Fruit fly (Drosophila melanogaster) whole organism, embryonic: ENCODE measurements around the gene Drsl2.

Experiments used
- ATbp ChIP-seq: fragments of 200-800 bp; sonication (Bioruptor generic); optimal IDR thresholded peaks from 2 replicates; lab custom pipeline; 2017; ENCODE audit warnings: missing biosample characterization, mild to moderate bottlenecking, missing genetic modification characterization, missing genetic modification reagents
- Atf6 ChIP-seq: fragments of 200-800 bp; sonication (Bioruptor generic); IDR thresholded peaks from 2 replicates; pipeline ENCODE4 v1.3.6; 2022; ENCODE audit warnings: missing biosample characterization, missing genetic modification characterization
- B-H1 ChIP-seq: fragments of 200-800 bp; sonication (Bioruptor generic); IDR thresholded peaks from 3 replicates; pipeline ENCODE4 v1.3.6; 2022; ENCODE audit warnings: missing biosample characterization, missing genetic modification characterization
- CG10267 ChIP-seq: fragments of 200-800 bp; sonication (Bioruptor generic); optimal IDR thresholded peaks from 2 replicates; lab custom pipeline; 2018; ENCODE audit warnings: missing biosample characterization, mild to moderate bottlenecking, missing genetic modification characterization, moderate library complexity
- CG10321 ChIP-seq: fragments of 200-800 bp; sonication (Bioruptor generic); IDR thresholded peaks from 2 replicates; pipeline ENCODE4 v1.3.6; 2022; ENCODE audit warnings: missing biosample characterization, missing genetic modification characterization
- CG14965 ChIP-seq: fragments of 200-800 bp; sonication (Bioruptor generic); optimal IDR thresholded peaks from 2 replicates; lab custom pipeline; 2016; ENCODE audit warnings: missing biosample characterization, missing genetic modification characterization, borderline replicate concordance
- CG15269 ChIP-seq: fragments of 200-800 bp; sonication (Bioruptor generic); optimal IDR thresholded peaks from 2 replicates; lab custom pipeline; 2018; ENCODE audit warnings: missing biosample characterization, mild to moderate bottlenecking, missing genetic modification characterization, moderate library complexity
- CG15479 ChIP-seq: fragments of 200-800 bp; sonication (Bioruptor generic); optimal IDR thresholded peaks from 3 replicates; lab custom pipeline; 2019; ENCODE audit warnings: missing biosample characterization, mild to moderate bottlenecking, missing genetic modification characterization, moderate library complexity
- CG1832 ChIP-seq: fragments of 200-800 bp; sonication (Bioruptor generic); optimal IDR thresholded peaks from 2 replicates; lab custom pipeline; 2017; ENCODE audit warnings: missing biosample characterization, mild to moderate bottlenecking, missing genetic modification characterization, inconsistent platforms
- CG18764 ChIP-seq: fragments of 200-800 bp; sonication (Bioruptor generic); optimal IDR thresholded peaks from 3 replicates; lab custom pipeline; 2016; ENCODE audit warnings: missing biosample characterization, missing genetic modification characterization
- CG2129 ChIP-seq: fragments of 200-800 bp; sonication (Bioruptor generic); IDR thresholded peaks from 2 replicates; pipeline ENCODE4 v1.3.6; 2022; ENCODE audit warnings: missing biosample characterization, missing genetic modification characterization; ENCODE audit not compliant: partially characterized antibody
- CG2202 ChIP-seq: fragments of 200-800 bp; sonication (Bioruptor generic); optimal IDR thresholded peaks from 2 replicates; lab custom pipeline; 2018; ENCODE audit warnings: missing biosample characterization, mild to moderate bottlenecking, missing genetic modification characterization
- CG2678 ChIP-seq: fragments of 200-800 bp; sonication (Bioruptor generic); optimal IDR thresholded peaks from 3 replicates; lab custom pipeline; 2019; ENCODE audit warnings: missing biosample characterization, mild to moderate bottlenecking, missing genetic modification characterization, moderate library complexity
- CG31224 ChIP-seq: fragments of 200-800 bp; sonication (Bioruptor generic); IDR thresholded peaks from 2 replicates; pipeline ENCODE4 v1.3.6; 2022; ENCODE audit warnings: missing biosample characterization, missing genetic modification characterization
- CG3281 ChIP-seq: fragments of 200-800 bp; sonication (Bioruptor generic); optimal IDR thresholded peaks from 3 replicates; lab custom pipeline; 2017; ENCODE audit warnings: missing biosample characterization, mild to moderate bottlenecking, missing genetic modification characterization
- CG34376 ChIP-seq: fragments of 200-800 bp; sonication (Bioruptor generic); optimal IDR thresholded peaks from 2 replicates; lab custom pipeline; 2018; ENCODE audit warnings: missing biosample characterization, mild to moderate bottlenecking, missing genetic modification characterization
- CG34422 ChIP-seq: fragments of 200-800 bp; sonication (Bioruptor generic); IDR thresholded peaks from 3 replicates; pipeline ENCODE4 v1.3.6; 2022; ENCODE audit warnings: missing biosample characterization, missing genetic modification characterization
- CG4820 ChIP-seq: fragments of 200-800 bp; sonication (Bioruptor generic); optimal IDR thresholded peaks from 3 replicates; lab custom pipeline; 2016; ENCODE audit warnings: missing biosample characterization, missing genetic modification characterization
- CG4854 ChIP-seq: fragments of 200-800 bp; sonication (Bioruptor generic); optimal IDR thresholded peaks from 2 replicates; lab custom pipeline; 2016; ENCODE audit warnings: missing biosample characterization, missing genetic modification characterization, inconsistent platforms
- D19A ChIP-seq: fragments of 200-800 bp; optimal IDR thresholded peaks from 3 replicates; lab custom pipeline; 2019; ENCODE audit warnings: missing biosample characterization, mild to moderate bottlenecking, missing genetic modification characterization, moderate library complexity
- Dll ChIP-seq: fragments of 200-800 bp; sonication (Bioruptor generic); IDR thresholded peaks from 4 replicates; pipeline ENCODE4 v1.3.6; 2022; ENCODE audit warnings: missing biosample characterization, missing genetic modification characterization; ENCODE audit not compliant: partially characterized antibody
- Fer3 ChIP-seq: fragments of 200-800 bp; sonication (Bioruptor generic); optimal IDR thresholded peaks from 2 replicates; lab custom pipeline; 2018; ENCODE audit warnings: missing biosample characterization, mild to moderate bottlenecking, missing genetic modification characterization, moderate library complexity
- HHEX ChIP-seq: fragments of 200-800 bp; sonication (Bioruptor generic); optimal IDR thresholded peaks from 3 replicates; lab custom pipeline; 2017; ENCODE audit warnings: missing biosample characterization, mild to moderate bottlenecking, missing genetic modification characterization, missing genetic modification reagents
- HLH4C ChIP-seq: fragments of 200-800 bp; sonication (Bioruptor generic); IDR thresholded peaks from 3 replicates; pipeline ENCODE4 v1.3.6; 2022; ENCODE audit warnings: missing biosample characterization, missing genetic modification characterization; ENCODE audit not compliant: partially characterized antibody
- Hr3 ChIP-seq: fragments of 200-800 bp; sonication (Bioruptor generic); optimal IDR thresholded peaks from 3 replicates; lab custom pipeline; 2016; ENCODE audit warnings: missing biosample characterization, missing genetic modification characterization
- Hr78 ChIP-seq, 2 experiments: fragments of 200-800 bp in 1 of 2; fragments of >200 bp in 1 of 2; sonication (Bioruptor generic) in 1 of 2; optimal IDR thresholded peaks; 2 replicates each; lab custom pipeline; 2017 to 2019; ENCODE audit warnings: missing biosample characterization in 2 of 2, missing genetic modification characterization in 2 of 2, mild to moderate bottlenecking in 1 of 2, moderate library complexity in 1 of 2
- Hsf ChIP-seq: fragments of 200-800 bp; sonication (Bioruptor generic); optimal IDR thresholded peaks from 3 replicates; lab custom pipeline; 2016; ENCODE audit warnings: missing biosample characterization, missing genetic modification characterization
- Jarid2 ChIP-seq: fragments of 200-800 bp; sonication (Bioruptor generic); optimal IDR thresholded peaks from 3 replicates; lab custom pipeline; 2017; ENCODE audit warnings: mild to moderate bottlenecking, missing biosample characterization, missing genetic modification reagents, missing genetic modification characterization
- MTF-1 ChIP-seq: fragments of 200-800 bp; sonication (Bioruptor generic); optimal IDR thresholded peaks from 2 replicates; lab custom pipeline; 2018; ENCODE audit warnings: missing biosample characterization, mild to moderate bottlenecking, missing genetic modification characterization, borderline replicate concordance
- Mes4 ChIP-seq: fragments of 200-800 bp; sonication (Bioruptor generic); optimal IDR thresholded peaks from 2 replicates; lab custom pipeline; 2016; ENCODE audit warnings: missing biosample characterization, missing genetic modification characterization
- NFAT ChIP-seq: fragments of 200-800 bp; sonication (Bioruptor generic); IDR thresholded peaks from 2 replicates; pipeline ENCODE4 v1.3.6; 2022; ENCODE audit warnings: missing biosample characterization, missing genetic modification characterization
- Nf-YC ChIP-seq: fragments of 200-800 bp; optimal IDR thresholded peaks from 3 replicates; lab custom pipeline; 2019; ENCODE audit warnings: missing biosample characterization, mild to moderate bottlenecking, missing genetic modification characterization, moderate library complexity
- PHDP ChIP-seq: fragments of 200-800 bp; sonication (Bioruptor generic); optimal IDR thresholded peaks from 3 replicates; lab custom pipeline; 2018; ENCODE audit warnings: missing biosample characterization, mild to moderate bottlenecking, missing genetic modification characterization, moderate library complexity
- Pdp1 ChIP-seq, 2 experiments: fragments of 200-800 bp; sonication (Bioruptor generic); optimal IDR thresholded peaks; 3 replicates each; lab custom pipeline; 2016; ENCODE audit warnings: missing biosample characterization in 2 of 2, missing genetic modification characterization in 2 of 2, mild to moderate bottlenecking in 1 of 2, moderate library complexity in 1 of 2
- Sry-β ChIP-seq: fragments of 200-800 bp; sonication (Bioruptor generic); optimal IDR thresholded peaks from 2 replicates; lab custom pipeline; 2018; ENCODE audit warnings: missing biosample characterization, mild to moderate bottlenecking, missing genetic modification characterization, moderate library complexity
- Trl ChIP-seq, 3 experiments: fragments of >200 bp in 2 of 3; fragments of 200-800 bp in 1 of 3; sonication (Bioruptor generic) in 1 of 3; optimal IDR thresholded peaks; 2 replicates in 1 of 3; 3 replicates in 2 of 3; lab custom pipeline; 2016 to 2017; ENCODE audit warnings: missing biosample characterization in 1 of 3, missing genetic modification characterization in 1 of 3
- az2 ChIP-seq: fragments of 200-800 bp; sonication (Bioruptor generic); optimal IDR thresholded peaks from 3 replicates; lab custom pipeline; 2016; ENCODE audit warnings: missing biosample characterization, missing genetic modification characterization
- btn ChIP-seq: fragments of 200-800 bp; sonication (Bioruptor generic); optimal IDR thresholded peaks from 2 replicates; lab custom pipeline; 2016; ENCODE audit warnings: missing biosample characterization, missing genetic modification characterization
- ems ChIP-seq: fragments of 200-800 bp; sonication (Bioruptor generic); optimal IDR thresholded peaks from 3 replicates; lab custom pipeline; 2016; ENCODE audit warnings: missing biosample characterization, missing genetic modification characterization
- eve ChIP-seq, 2 experiments: fragments of >200 bp; optimal IDR thresholded peaks; 2 replicates each; lab custom pipeline; 2017; ENCODE audit warnings: missing biosample characterization in 2 of 2, missing genetic modification characterization in 2 of 2
- insv ChIP-seq, 2 experiments: fragments of 200-800 bp; sonication (Bioruptor generic); optimal IDR thresholded peaks; 3 replicates each; lab custom pipeline; 2016 to 2018; ENCODE audit warnings: missing biosample characterization in 2 of 2, missing genetic modification characterization in 2 of 2
- inv ChIP-seq: fragments of 200-800 bp; sonication (Bioruptor generic); IDR thresholded peaks from 2 replicates; pipeline ENCODE4 v1.3.6; 2022; ENCODE audit warnings: missing biosample characterization, missing genetic modification characterization; ENCODE audit not compliant: partially characterized antibody
- kah ChIP-seq: fragments of 200-800 bp; sonication (Bioruptor generic); optimal IDR thresholded peaks from 2 replicates; lab custom pipeline; 2018; ENCODE audit warnings: missing biosample characterization, mild to moderate bottlenecking, missing genetic modification characterization
- p53 ChIP-seq: fragments of 200-800 bp; sonication (Bioruptor generic); optimal IDR thresholded peaks from 2 replicates; lab custom pipeline; 2016; ENCODE audit warnings: missing biosample characterization, missing genetic modification characterization
- peb ChIP-seq: fragments of 200-800 bp; sonication (Bioruptor generic); IDR thresholded peaks from 2 replicates; pipeline ENCODE4 v1.3.6; 2022; ENCODE audit warnings: missing biosample characterization, missing genetic modification characterization
- sna ChIP-seq: fragments of 200-800 bp; sonication (Bioruptor generic); IDR thresholded peaks from 2 replicates; pipeline ENCODE4 v1.3.6; 2022; ENCODE audit warnings: missing biosample characterization, missing genetic modification characterization; ENCODE audit not compliant: partially characterized antibody
- tio ChIP-seq: fragments of 200-800 bp; sonication (Bioruptor generic); optimal IDR thresholded peaks from 2 replicates; lab custom pipeline; 2017; ENCODE audit warnings: missing biosample characterization, missing genetic modification characterization, inconsistent platforms
- tx ChIP-seq: fragments of 200-800 bp; sonication (Bioruptor generic); optimal IDR thresholded peaks from 2 replicates; lab custom pipeline; 2016; ENCODE audit warnings: missing biosample characterization, missing genetic modification characterization
- usp ChIP-seq: fragments of >200 bp; optimal IDR thresholded peaks from 2 replicates; lab custom pipeline; 2017; ENCODE audit warnings: missing biosample characterization, missing genetic modification characterization
- zen ChIP-seq: fragments of 200-800 bp; sonication (Bioruptor generic); optimal IDR thresholded peaks from 3 replicates; lab custom pipeline; 2018; ENCODE audit warnings: missing biosample characterization, mild to moderate bottlenecking, missing genetic modification characterization, moderate library complexity

Gene Drsl2

DNA sequence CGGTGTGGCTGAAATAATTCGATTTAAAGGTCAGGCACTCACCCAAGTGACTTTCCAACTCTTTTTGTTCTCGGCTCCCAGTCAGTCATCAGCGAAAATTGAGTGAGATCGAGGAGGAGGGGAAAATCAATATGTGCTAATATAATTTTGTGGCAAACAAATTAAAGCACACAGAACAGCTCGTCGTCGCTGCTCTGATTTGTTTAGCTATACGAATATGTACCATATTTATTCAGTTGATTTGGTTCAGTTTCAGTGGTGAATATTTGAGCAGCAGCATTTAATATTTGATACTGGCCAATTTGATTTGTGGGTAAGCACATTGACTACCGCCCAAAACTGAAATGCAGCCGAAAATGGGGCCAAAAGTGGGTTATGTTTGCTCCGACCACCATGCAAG is 8.7 kb upstream of the Drsl2 start (continued):
- TF ChIP-seq Sry-β (GFP tag; lab: Kevin White, UChicago) (peak; percentile 1), insv (GFP tag; optimal IDR thresholded peaks at IDR 0.05; lab: Kevin White, UChicago) (no peak), Hr3 (no peak), Fer3 (no peak), Atf6 (GFP tag; lab: Robert Waterston, UW) (peak; percentile 24; the same call in 1 of the 2 replicates), Hr78 (GFP tag; optimal IDR thresholded peaks at IDR 0.05; lab: Kevin White, UChicago) (no peak), tio (GFP tag; lab: Kevin White, UChicago) (no peak), btn (peak; percentile 21), Dll (no peak), p53 (GFP tag; lab: Kevin White, UChicago) (no peak), tx (GFP tag; lab: Kevin White, UChicago) (peak; percentile 7), CG10321 (GFP tag; lab: Robert Waterston, UW) (peak; percentile 18; the same call in 1 of the 2 replicates), CG4820 (GFP tag; lab: Kevin White, UChicago) (peak; percentile 40), eve (GFP tag; optimal IDR thresholded peaks at IDR 0.05; lab: Kevin White, UChicago) (no peak), ATbp (GFP tag; lab: Kevin White, UChicago) (peak; percentile 76), CG3281 (peak; percentile 55), Trl (optimal IDR thresholded peaks at IDR 0.05; lab: Kevin White, UChicago) (no peak), Trl (GFP tag; optimal IDR thresholded peaks at IDR 0.05; lab: Kevin White, UChicago) (peak; percentile 25), D19A (tag; lab: Kevin White, UChicago) (no peak), NFAT (no peak), Hsf (peak; percentile 15), CG2202 (tag; lab: Kevin White, UChicago) (peak; percentile 64), CG18764 (peak; percentile 55), CG15269 (tag; lab: Kevin White, UChicago) (peak; percentile 6)
- TF ChIP-seq, all 482 proteins: peak for 134

DNA sequence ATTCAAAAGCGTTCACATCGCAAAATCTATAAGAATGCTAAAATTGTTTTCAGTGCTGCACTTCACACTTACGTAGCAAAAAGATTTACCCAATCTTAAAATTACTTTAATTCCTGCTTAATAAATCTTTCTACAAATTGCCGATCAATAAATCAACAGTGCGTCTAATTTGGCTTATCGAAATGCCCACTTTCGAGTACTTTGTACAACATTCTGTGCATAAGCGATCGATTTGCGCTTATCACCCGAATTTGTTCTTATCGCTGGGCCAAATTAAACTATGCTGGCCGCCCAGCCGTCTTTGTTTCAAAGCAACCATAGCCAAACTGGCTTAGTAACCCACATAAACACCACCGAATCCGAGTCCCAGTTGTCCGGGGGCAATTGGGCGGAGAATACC is 7.6 kb upstream of the Drsl2 start:
- TF ChIP-seq CG2129 (no peak), inv (GFP tag; lab: Robert Waterston, UW) (no peak), MTF-1 (no peak), peb (GFP tag; lab: Robert Waterston, UW) (no peak), sna (no peak), Jarid2 (GFP tag; lab: Kevin White, UChicago) (no peak), az2 (GFP tag; lab: Kevin White, UChicago) (no peak), B-H1 (GFP tag; lab: Robert Waterston, UW) (no peak), HLH4C (GFP tag; lab: Robert Waterston, UW) (no peak), ems (GFP tag; lab: Kevin White, UChicago) (no peak), CG2678 (tag; lab: Kevin White, UChicago) (peak; percentile 8), kah (no peak), CG1832 (no peak), CG14965 (GFP tag; lab: Kevin White, UChicago) (no peak), CG15479 (GFP tag; lab: Kevin White, UChicago) (peak; percentile 17), Pdp1 (GFP tag; optimal IDR thresholded peaks at IDR 0.05; lab: Kevin White, UChicago) (peak in 1 of 2 experiments; percentile 15), Nf-YC (no peak), zen (tag; lab: Kevin White, UChicago) (no peak), CG10267 (tag; lab: Kevin White, UChicago) (no peak), HHEX (GFP tag; lab: Kevin White, UChicago) (peak; percentile 7), CG34376 (GFP tag; lab: Kevin White, UChicago) (peak; percentile 93), CG31224 (GFP tag; lab: Robert Waterston, UW) (peak; percentile 58; the same call in 1 of the 2 replicates), CG34422 (GFP tag; lab: Robert Waterston, UW) (no peak), usp (no peak), PHDP (tag; lab: Kevin White, UChicago) (peak; percentile 11), CG4854 (no peak), Mes4 (no peak)
